Worm (Caenorhabditis elegans) whole organism, midembryonic: ENCODE measurements around the gene Y97E10AR.2.

ENCODE experiments used
- T22C8.4 ChIP-seq: fragments of 200-800 bp; sonication (Bioruptor generic); IDR thresholded peaks from 2 replicates; pipeline ENCODE4 v1.3.6; 2022; ENCODE audit warnings: missing genetic modification characterization, missing compliant biosample characterization
- cog-1 ChIP-seq: sonication (generic microtip); optimal IDR thresholded peaks from 2 replicates; lab custom pipeline; 2016; ENCODE audit warnings: missing genetic modification characterization, missing compliant biosample characterization
- flt-1 ChIP-seq: fragments of 200-800 bp; sonication (Bioruptor generic); IDR thresholded peaks from 2 replicates; pipeline ENCODE4 v1.3.6; 2022; ENCODE audit warnings: missing genetic modification characterization, missing compliant biosample characterization
- klf-2 ChIP-seq: fragments of 200-800 bp; sonication (Bioruptor generic); conservative IDR thresholded peaks from 2 replicates; pipeline ENCODE4 v1.3.6; 2022; ENCODE audit warnings: missing genetic modification reagents, missing genetic modification characterization, missing compliant biosample characterization
- med-1 ChIP-seq: sonication (generic microtip); optimal IDR thresholded peaks from 2 replicates; lab custom pipeline; 2017; ENCODE audit warnings: missing genetic modification characterization, mild to moderate bottlenecking, missing compliant biosample characterization, antibody characterized with exemption, missing genetic modification reagents; ENCODE audit not compliant: insufficient read depth
- ref-1 ChIP-seq: fragments of 200-800 bp; sonication (Bioruptor generic); conservative IDR thresholded peaks from 2 replicates; pipeline ENCODE4 v1.3.6; 2022; ENCODE audit warnings: missing genetic modification reagents, missing genetic modification characterization, missing compliant biosample characterization
- tab-1 ChIP-seq: fragments of 200-800 bp; sonication (Bioruptor generic); IDR thresholded peaks from 2 replicates; pipeline ENCODE4 v1.3.6; 2022; ENCODE audit warnings: missing genetic modification characterization, missing compliant biosample characterization
- ztf-23 ChIP-seq: fragments of 200-800 bp; sonication (Bioruptor generic); IDR thresholded peaks from 2 replicates; pipeline ENCODE4 v1.3.6; 2022; ENCODE audit warnings: missing genetic modification reagents, missing genetic modification characterization, missing compliant biosample characterization
- ztf-29 ChIP-seq: fragments of 200-800 bp; sonication (Bioruptor generic); IDR thresholded peaks from 2 replicates; pipeline ENCODE4 v1.3.6; 2022; ENCODE audit warnings: missing genetic modification reagents, missing genetic modification characterization, missing compliant biosample characterization

DNA sequence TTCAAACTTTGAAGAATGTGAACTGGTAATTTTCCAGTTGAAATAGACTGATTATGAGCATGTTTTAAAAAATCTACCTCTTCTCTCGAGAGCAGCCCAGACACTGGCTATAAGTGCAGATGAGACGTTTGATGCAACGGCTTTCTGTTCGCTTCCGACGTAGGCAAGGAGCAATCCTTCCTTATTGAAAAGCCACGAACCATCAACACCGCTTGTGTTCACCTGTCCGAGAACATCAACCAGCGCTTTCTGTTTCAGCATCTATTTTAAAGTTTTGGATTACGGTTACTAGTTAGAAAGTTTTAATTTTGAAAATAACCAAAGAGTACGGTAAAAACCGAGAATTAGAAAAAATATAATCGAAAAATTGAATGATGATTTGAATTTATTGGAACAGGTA is 14.9 kb downstream of the Y97E10AR.2 start, which contains the start of gene lmtr-2:
- TF ChIP-seq flt-1 (GFP tag; lab: Robert Waterston, UW) (no peak), ztf-23 (GFP tag; lab: Robert Waterston, UW) (no peak), tab-1 (no peak), cog-1 (no peak), ref-1 (no peak), T22C8.4 (GFP tag; lab: Robert Waterston, UW) (no peak), ztf-29 (GFP tag; lab: Robert Waterston, UW) (no peak), klf-2 (GFP tag; lab: Robert Waterston, UW) (no peak), med-1 (no peak)
